Worm (Caenorhabditis elegans) whole organism, midembryonic: ENCODE results near the gene npr-4.

ENCODE experiments used
- T22C8.4 ChIP-seq: fragments of 200-800 bp; sonication (Bioruptor generic); IDR thresholded peaks from 2 replicates; pipeline ENCODE4 v1.3.6; 2022; ENCODE audit warnings: missing genetic modification characterization, missing compliant biosample characterization
- cog-1 ChIP-seq: sonication (generic microtip); optimal IDR thresholded peaks from 2 replicates; lab custom pipeline; 2016; ENCODE audit warnings: missing genetic modification characterization, missing compliant biosample characterization
- flt-1 ChIP-seq: fragments of 200-800 bp; sonication (Bioruptor generic); IDR thresholded peaks from 2 replicates; pipeline ENCODE4 v1.3.6; 2022; ENCODE audit warnings: missing genetic modification characterization, missing compliant biosample characterization
- klf-2 ChIP-seq: fragments of 200-800 bp; sonication (Bioruptor generic); conservative IDR thresholded peaks from 2 replicates; pipeline ENCODE4 v1.3.6; 2022; ENCODE audit warnings: missing genetic modification reagents, missing genetic modification characterization, missing compliant biosample characterization
- med-1 ChIP-seq: sonication (generic microtip); optimal IDR thresholded peaks from 2 replicates; lab custom pipeline; 2017; ENCODE audit warnings: missing genetic modification characterization, mild to moderate bottlenecking, missing compliant biosample characterization, antibody characterized with exemption, missing genetic modification reagents; ENCODE audit not compliant: insufficient read depth
- ref-1 ChIP-seq: fragments of 200-800 bp; sonication (Bioruptor generic); conservative IDR thresholded peaks from 2 replicates; pipeline ENCODE4 v1.3.6; 2022; ENCODE audit warnings: missing genetic modification reagents, missing genetic modification characterization, missing compliant biosample characterization
- tab-1 ChIP-seq: fragments of 200-800 bp; sonication (Bioruptor generic); IDR thresholded peaks from 2 replicates; pipeline ENCODE4 v1.3.6; 2022; ENCODE audit warnings: missing genetic modification characterization, missing compliant biosample characterization
- ztf-23 ChIP-seq: fragments of 200-800 bp; sonication (Bioruptor generic); IDR thresholded peaks from 2 replicates; pipeline ENCODE4 v1.3.6; 2022; ENCODE audit warnings: missing genetic modification reagents, missing genetic modification characterization, missing compliant biosample characterization
- ztf-29 ChIP-seq: fragments of 200-800 bp; sonication (Bioruptor generic); IDR thresholded peaks from 2 replicates; pipeline ENCODE4 v1.3.6; 2022; ENCODE audit warnings: missing genetic modification reagents, missing genetic modification characterization, missing compliant biosample characterization

- TF ChIP-seq flt-1, result no peak
- 0 out of 2 replicates have a peak, but pooled peaks have one; percentile 56 for TF ChIP-seq ztf-29
- no peak for TF ChIP-seq ref-1 (GFP tag; lab: Robert Waterston, UW)
- no peak for TF ChIP-seq T22C8.4 (GFP tag; lab: Robert Waterston, UW)
- TF ChIP-seq cog-1 (tag; lab: Kevin White, UChicago), result peak; percentile 29
- TF ChIP-seq klf-2, result no peak
- TF ChIP-seq tab-1 (GFP tag; lab: Robert Waterston, UW), result no peak
- TF ChIP-seq ztf-23 (GFP tag; lab: Robert Waterston, UW), result no peak
- no peak for TF ChIP-seq med-1 (GFP tag; lab: Kevin White, UChicago)
These were observed 41.2 kb downstream of the npr-4 start for ce11 chrX:12510148-12510785.
